Fruit fly (Drosophila melanogaster): ENCODE measurements around the gene CG9259.

The CG9259 gene

DNA sequence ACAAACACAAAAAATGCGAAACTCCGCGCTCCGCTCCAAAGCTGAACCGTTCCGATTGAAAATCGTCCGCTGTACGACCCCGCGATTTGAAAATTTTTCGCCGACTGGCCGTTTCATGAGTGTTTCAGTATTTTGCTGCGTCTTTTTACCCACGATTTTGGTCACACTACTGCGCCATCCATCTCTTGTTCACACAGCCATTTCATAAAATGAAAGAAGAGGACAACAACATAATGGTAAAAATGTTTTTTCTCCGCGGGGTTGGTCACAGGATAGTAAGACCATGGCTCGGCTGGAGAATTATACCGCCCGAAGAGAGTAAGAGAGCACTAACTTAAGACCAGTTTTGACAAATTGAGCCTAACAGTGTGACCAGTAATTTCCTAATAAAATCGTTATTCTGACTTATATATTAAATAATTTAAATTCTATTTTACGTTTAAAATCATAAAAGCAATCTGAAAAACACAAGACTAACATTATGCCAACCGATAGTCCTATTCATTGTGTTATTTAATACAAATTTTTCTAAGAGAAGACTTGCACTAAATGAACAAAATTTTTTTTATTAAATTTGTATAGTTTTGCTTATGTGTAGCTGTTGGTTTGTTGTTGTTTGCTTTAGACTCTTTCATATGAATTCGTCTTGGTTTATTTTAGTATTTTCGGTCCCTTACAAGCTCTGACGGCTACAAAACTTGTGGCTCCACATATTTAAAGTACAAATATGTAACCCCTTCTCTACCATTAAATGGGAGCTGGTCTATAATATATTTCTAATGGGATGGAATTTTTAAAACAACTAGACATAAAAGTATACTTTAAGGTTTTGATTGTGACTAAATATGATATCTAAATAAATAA lies 37.1 kb upstream of the CG9259 start, which contains the start of gene CG42238 (continued):
- no peak for TF ChIP-seq fu2 (GFP tag; optimal IDR thresholded peaks at IDR 0.05)
- no peak for TF ChIP-seq Bdp1 (GFP tag; optimal IDR thresholded peaks at IDR 0.05)
- TF ChIP-seq CG6689 (GFP tag; IDR thresholded peaks at IDR 0.05), result no peak
- TF ChIP-seq nmo (GFP tag; optimal IDR thresholded peaks at IDR 0.05), result peak; percentile 41
- TF ChIP-seq CG18599 (GFP tag; optimal IDR thresholded peaks at IDR 0.05), result peak; percentile 3
- no peak for TF ChIP-seq trh (GFP tag; optimal IDR thresholded peaks at IDR 0.05)
- no peak for TF ChIP-seq Lpt (GFP tag; optimal IDR thresholded peaks at IDR 0.05)
- no peak for TF ChIP-seq CG15073 (GFP tag; optimal IDR thresholded peaks at IDR 0.05)
- TF ChIP-seq CG13123 (GFP tag; optimal IDR thresholded peaks at IDR 0.05), result no peak
- TF ChIP-seq CG8290 (GFP tag; optimal IDR thresholded peaks at IDR 0.05), result peak; percentile 30
- peak; percentile 6 to 74 for TF ChIP-seq CG8290 (tag; optimal IDR thresholded peaks at IDR 0.05)
- no peak for TF ChIP-seq Hand (GFP tag; optimal IDR thresholded peaks at IDR 0.05)
- TF ChIP-seq Sry-δ (GFP tag; optimal IDR thresholded peaks at IDR 0.05), result peak; percentile 10
- no peak for TF ChIP-seq Gsc (GFP tag; IDR thresholded peaks at IDR 0.05)
- no peak for TF ChIP-seq inv (GFP tag; IDR thresholded peaks at IDR 0.05; ENCODE audit: partially characterized antibody)
- TF ChIP-seq tio (GFP tag; optimal IDR thresholded peaks at IDR 0.05), result no peak
- TF ChIP-seq stc (GFP tag; IDR thresholded peaks at IDR 0.05), result no peak
- TF ChIP-seq HHEX (GFP tag; optimal IDR thresholded peaks at IDR 0.05), result no peak
- peak; percentile 57; the same call in 1 of the 3 replicates for TF ChIP-seq Opbp (GFP tag; IDR thresholded peaks at IDR 0.05; ENCODE audit: partially characterized antibody)
- TF ChIP-seq ham (GFP tag; IDR thresholded peaks at IDR 0.05), result no peak
- no peak for TF ChIP-seq gt (GFP tag; IDR thresholded peaks at IDR 0.05)
- TF ChIP-seq Hr78 (GFP tag; optimal IDR thresholded peaks at IDR 0.05), result no peak
- peak; percentile 13; the same call in 1 of the 2 replicates for TF ChIP-seq CG4360 (GFP tag; IDR thresholded peaks at IDR 0.05)
- TF ChIP-seq lab (GFP tag; optimal IDR thresholded peaks at IDR 0.05), result no peak
- TF ChIP-seq zen (tag; optimal IDR thresholded peaks at IDR 0.05), result no peak
- TF ChIP-seq so (GFP tag; IDR thresholded peaks at IDR 0.05), result no peak
- no peak for TF ChIP-seq CG4282 (GFP tag; optimal IDR thresholded peaks at IDR 0.05)
- no peak for TF ChIP-seq CTCF (GFP tag; optimal IDR thresholded peaks at IDR 0.05)
- peak; percentile 6 for TF ChIP-seq sqz (GFP tag; optimal IDR thresholded peaks at IDR 0.05)

DNA sequence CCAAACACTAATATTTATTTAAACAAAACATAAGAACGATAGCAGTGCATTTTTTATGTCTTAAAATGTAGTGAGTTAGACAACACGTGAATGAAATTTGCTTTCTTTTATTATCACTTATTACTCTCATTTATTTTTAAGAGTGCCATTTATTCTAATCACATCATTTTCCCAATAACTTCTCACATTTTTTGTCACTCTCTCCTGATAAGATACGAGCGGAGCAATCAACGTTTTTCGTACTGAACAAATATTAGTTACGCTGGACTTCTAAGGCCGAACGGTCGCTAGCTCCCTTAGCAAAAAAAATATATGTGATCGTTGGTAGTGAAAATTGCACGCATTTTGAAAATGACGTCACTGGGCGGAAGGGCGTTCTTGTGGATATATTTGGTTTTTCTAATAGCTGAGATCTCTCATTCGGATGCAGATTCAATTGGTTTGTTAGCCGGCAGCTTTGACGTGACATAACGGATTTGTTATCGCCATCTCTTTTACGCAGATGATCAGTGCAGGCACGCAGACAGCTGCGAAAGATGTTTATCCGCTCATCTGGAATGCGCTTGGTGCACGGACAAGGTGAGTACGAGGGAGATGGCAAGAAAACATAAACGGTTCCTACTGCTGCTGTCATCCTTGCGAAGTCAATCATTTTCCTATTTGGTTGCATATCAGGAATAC lies 36.3 kb upstream of the CG9259 start, which contains the start of gene Itgbn:
Gene Itgbn (plus strand): TSS at position 251 of the 681 bp plus-strand sequence.
- TF ChIP-seq mld (GFP tag; IDR thresholded peaks at IDR 0.05; ENCODE audit: partially characterized antibody) (0 out of 3 replicates have a peak, but pooled peaks have one; percentile 10), CG11504 (tag; optimal IDR thresholded peaks at IDR 0.05) (no peak), GATAe (GFP tag; conservative IDR thresholded peaks at IDR 0.05) (peak; percentile 30; the same call in 1 of the 2 replicates), CG4404 (GFP tag; IDR thresholded peaks at IDR 0.05) (no peak), Jarid2 (GFP tag; optimal IDR thresholded peaks at IDR 0.05) (peak; percentile 53), CG11695 (GFP tag; IDR thresholded peaks at IDR 0.05) (no peak), CG11723 (GFP tag; optimal IDR thresholded peaks at IDR 0.05) (no peak), Hmx (GFP tag; optimal IDR thresholded peaks at IDR 0.05) (no peak), CG2875 (GFP tag; optimal IDR thresholded peaks at IDR 0.05) (no peak), Atf6 (GFP tag; IDR thresholded peaks at IDR 0.05) (no peak), dm (GFP tag; optimal IDR thresholded peaks at IDR 0.05) (no peak), Pdp1 (GFP tag; optimal IDR thresholded peaks at IDR 0.05) (peak in 1 of 2 experiments; percentile 63), Scr (GFP tag; IDR thresholded peaks at IDR 0.05; ENCODE audit: partially characterized antibody) (no peak), amos (GFP tag; IDR thresholded peaks at IDR 0.05; ENCODE audit: partially characterized antibody) (0 out of 2 replicates have a peak, but pooled peaks have one; percentile 6), Trl (optimal IDR thresholded peaks at IDR 0.05) (peak in 1 of 2 experiments; percentile 20), Trl (GFP tag; optimal IDR thresholded peaks at IDR 0.05) (no peak), CG2199 (GFP tag; IDR thresholded peaks at IDR 0.05) (0 out of 3 replicates have a peak, but pooled peaks have one; percentile 80), CG9437 (GFP tag; optimal IDR thresholded peaks at IDR 0.05) (no peak), tna (GFP tag; IDR thresholded peaks at IDR 0.05; ENCODE audit: partially characterized antibody) (no peak), grn (GFP tag; optimal IDR thresholded peaks at IDR 0.05) (peak; percentile 71), Med (GFP tag) (peak; percentile 65)

All from whole organism, embryonic.